Worm (Caenorhabditis elegans): ENCODE data around the gene F49E8.7.

DNA sequence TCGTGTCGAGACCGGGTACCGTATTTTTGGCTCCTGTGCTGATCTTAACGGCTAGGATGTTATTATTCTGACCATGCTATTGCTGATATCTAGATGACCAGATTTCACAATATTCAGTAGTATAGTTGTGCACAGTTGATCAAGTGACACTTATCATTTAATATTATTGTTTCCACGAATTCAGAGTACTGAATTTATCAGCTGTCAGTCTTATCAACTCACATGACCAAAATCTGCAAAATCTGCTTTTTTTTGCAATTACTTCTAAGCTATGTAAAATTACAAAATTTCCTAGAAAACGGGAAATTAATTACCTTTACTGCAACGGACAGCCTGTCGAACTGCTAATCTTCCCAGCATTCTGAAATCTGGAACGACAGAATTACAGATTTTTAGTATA lies 5.7 kb downstream of the F49E8.7 start, which contains the start of gene pam-1:
- no peak for TF ChIP-seq hmg-4 (GFP tag; optimal IDR thresholded peaks at IDR 0.05)
- TF ChIP-seq hnd-1 (tag; optimal IDR thresholded peaks at IDR 0.05): no peak
- TF ChIP-seq flt-1 (GFP tag; IDR thresholded peaks at IDR 0.05): no peak
- no peak for TF ChIP-seq F13C5.2 (tag; optimal IDR thresholded peaks at IDR 0.05)
- no peak for TF ChIP-seq hmbx-1 (tag; optimal IDR thresholded peaks at IDR 0.05)

Measured in whole organism, early embryonic.